Worm (Caenorhabditis elegans): ENCODE data around the gene spp-21.

- TF ChIP-seq M03D4.4 (tag; optimal IDR thresholded peaks at IDR 0.05) (no peak), mep-1 (tag; optimal IDR thresholded peaks at IDR 0.05) (no peak), elt-1 (tag; optimal IDR thresholded peaks at IDR 0.05; ENCODE audit: borderline replicate concordance, insufficient read depth) (no peak), nhr-2 (tag; optimal IDR thresholded peaks at IDR 0.05) (no peak)
Measured at ce11 chrX:11517433-11517832, 27.5 kb downstream of the spp-21 start.
